Worm (Caenorhabditis elegans) whole organism, late embryonic: ENCODE data around the gene T28C6.10.
A peak's percentile ranks its signal among the peaks of the same experiment; 100 is the strongest.

Experiments used
- C08G9.2 ChIP-seq: sonication (generic microtip); optimal IDR thresholded peaks from 2 replicates; lab custom pipeline; 2016; ENCODE audit warnings: mild to moderate bottlenecking, missing genetic modification characterization, moderate library complexity, missing compliant biosample characterization
- K02D7.2 ChIP-seq: sonication (generic microtip); optimal IDR thresholded peaks from 2 replicates; lab custom pipeline; 2017; ENCODE audit warnings: mild to moderate bottlenecking, missing genetic modification characterization, missing compliant biosample characterization
- K09A11.1 ChIP-seq: sonication (generic microtip); optimal IDR thresholded peaks from 2 replicates; lab custom pipeline; 2017; ENCODE audit warnings: antibody characterized with exemption, mild to moderate bottlenecking, missing genetic modification characterization, missing compliant biosample characterization; ENCODE audit not compliant: insufficient read depth
- T23F11.4 ChIP-seq: fragments of 200-800 bp; sonication (Bioruptor generic); optimal IDR thresholded peaks from 2 replicates; lab custom pipeline; 2018; ENCODE audit warnings: mild to moderate bottlenecking, missing genetic modification characterization, missing compliant biosample characterization
- ama-1 ChIP-seq: fragments of 150-350 bp; optimal IDR thresholded peaks from 2 replicates; lab custom pipeline; 2014
- ceh-14 ChIP-seq: sonication (generic microtip); optimal IDR thresholded peaks from 2 replicates; lab custom pipeline; 2016; ENCODE audit warnings: missing genotype, missing genetic modification characterization, missing compliant biosample characterization
- ceh-18 ChIP-seq: sonication (generic microtip); optimal IDR thresholded peaks from 2 replicates; lab custom pipeline; 2016; ENCODE audit warnings: missing genetic modification characterization, missing compliant biosample characterization
- ceh-2 ChIP-seq: sonication (generic microtip); optimal IDR thresholded peaks from 2 replicates; lab custom pipeline; 2016; ENCODE audit warnings: missing genotype, missing genetic modification characterization, missing compliant biosample characterization
- ceh-30 ChIP-seq: fragments of 150-350 bp; optimal IDR thresholded peaks from 2 replicates; lab custom pipeline; 2014; ENCODE audit warnings: missing biosample characterization, missing genetic modification characterization
- ceh-34 ChIP-seq: sonication (generic microtip); optimal IDR thresholded peaks from 2 replicates; lab custom pipeline; 2016; ENCODE audit warnings: mild to moderate bottlenecking, missing genetic modification characterization, missing compliant biosample characterization
- ceh-45 ChIP-seq: fragments of 200-800 bp; sonication (Bioruptor generic); IDR thresholded peaks from 2 replicates; pipeline ENCODE4 v1.3.6; 2022; ENCODE audit warnings: missing genetic modification reagents, missing genetic modification characterization, missing compliant biosample characterization
- ceh-6 ChIP-seq: fragments of 200-800 bp; sonication (Bioruptor generic); optimal IDR thresholded peaks from 2 replicates; lab custom pipeline; 2018; ENCODE audit warnings: mild to moderate bottlenecking, missing genetic modification characterization, missing compliant biosample characterization
- ceh-9 ChIP-seq: sonication (generic microtip); optimal IDR thresholded peaks from 2 replicates; lab custom pipeline; 2016; ENCODE audit warnings: mild to moderate bottlenecking, missing genetic modification characterization, inconsistent platforms, missing compliant biosample characterization
- che-1 ChIP-seq: sonication (generic microtip); optimal IDR thresholded peaks from 2 replicates; lab custom pipeline; 2016; ENCODE audit warnings: mild to moderate bottlenecking, missing genetic modification characterization, missing compliant biosample characterization
- dve-1 ChIP-seq: sonication (generic microtip); optimal IDR thresholded peaks from 2 replicates; lab custom pipeline; 2017; ENCODE audit warnings: antibody characterized with exemption, mild to moderate bottlenecking, missing genetic modification characterization, missing compliant biosample characterization
- elt-2 ChIP-seq: sonication (generic microtip); optimal IDR thresholded peaks from 2 replicates; lab custom pipeline; 2016; ENCODE audit warnings: missing genetic modification reagents, missing genetic modification characterization, missing compliant biosample characterization
- ets-4 ChIP-seq: sonication (generic microtip); optimal IDR thresholded peaks from 2 replicates; lab custom pipeline; 2016; ENCODE audit warnings: missing genetic modification characterization, missing compliant biosample characterization
- eyg-1 ChIP-seq: sonication (generic microtip); optimal IDR thresholded peaks from 2 replicates; lab custom pipeline; 2016; ENCODE audit warnings: missing genotype, missing genetic modification characterization, missing compliant biosample characterization
- fax-1 ChIP-seq: sonication (generic microtip); optimal IDR thresholded peaks from 2 replicates; lab custom pipeline; 2016; ENCODE audit warnings: missing genotype, missing genetic modification characterization, missing compliant biosample characterization
- fkh-10 ChIP-seq: fragments of 150-350 bp; optimal IDR thresholded peaks from 2 replicates; lab custom pipeline; 2014; ENCODE audit warnings: missing biosample characterization, missing genetic modification reagents, missing genetic modification characterization
- hlh-13 ChIP-seq: fragments of 200-800 bp; sonication (Bioruptor generic); optimal IDR thresholded peaks from 2 replicates; lab custom pipeline; 2018; ENCODE audit warnings: mild to moderate bottlenecking, missing genetic modification characterization, missing compliant biosample characterization
- hlh-15 ChIP-seq: sonication (generic microtip); optimal IDR thresholded peaks from 2 replicates; lab custom pipeline; 2016; ENCODE audit warnings: missing genetic modification characterization, missing compliant biosample characterization
- hlh-30 ChIP-seq: sonication (generic microtip); optimal IDR thresholded peaks from 2 replicates; lab custom pipeline; 2017; ENCODE audit warnings: antibody characterized with exemption, missing genetic modification characterization, missing compliant biosample characterization; ENCODE audit not compliant: insufficient read depth
- hlh-6 ChIP-seq: sonication (generic microtip); optimal IDR thresholded peaks from 2 replicates; lab custom pipeline; 2016; ENCODE audit warnings: missing genotype, missing genetic modification characterization, missing compliant biosample characterization
- hlh-8 ChIP-seq: sonication (generic microtip); optimal IDR thresholded peaks from 2 replicates; lab custom pipeline; 2016; ENCODE audit warnings: missing genotype, missing genetic modification characterization, missing compliant biosample characterization
- madf-2 ChIP-seq: sonication (generic microtip); optimal IDR thresholded peaks from 2 replicates; lab custom pipeline; 2017; ENCODE audit warnings: missing genetic modification characterization, missing compliant biosample characterization
- mec-3 ChIP-seq: sonication (generic microtip); optimal IDR thresholded peaks from 2 replicates; lab custom pipeline; 2016; ENCODE audit warnings: borderline replicate concordance, missing genetic modification characterization, missing compliant biosample characterization
- nfya-1 ChIP-seq: sonication (generic microtip); optimal IDR thresholded peaks from 2 replicates; lab custom pipeline; 2017; ENCODE audit warnings: missing genetic modification characterization, mild to moderate bottlenecking, missing compliant biosample characterization, antibody characterized with exemption, moderate library complexity
- nhr-232 ChIP-seq: sonication (generic microtip); optimal IDR thresholded peaks from 2 replicates; lab custom pipeline; 2016; ENCODE audit warnings: missing genetic modification characterization, missing compliant biosample characterization
- npax-4 ChIP-seq: sonication (generic microtip); optimal IDR thresholded peaks from 2 replicates; lab custom pipeline; 2016; ENCODE audit warnings: missing genetic modification characterization, missing compliant biosample characterization
- odd-2 ChIP-seq: sonication (generic microtip); optimal IDR thresholded peaks from 2 replicates; lab custom pipeline; 2017; ENCODE audit warnings: antibody characterized with exemption, mild to moderate bottlenecking, missing genetic modification characterization, missing compliant biosample characterization
- pag-3 ChIP-seq: sonication (generic microtip); optimal IDR thresholded peaks from 2 replicates; lab custom pipeline; 2016; ENCODE audit warnings: missing compliant biosample characterization, missing genetic modification characterization, borderline replicate concordance
- pros-1 ChIP-seq: fragments of 150-350 bp; optimal IDR thresholded peaks from 2 replicates; lab custom pipeline; 2014; ENCODE audit warnings: missing biosample characterization, missing genetic modification reagents, missing genetic modification characterization
- ref-2 ChIP-seq: sonication (generic microtip); optimal IDR thresholded peaks from 2 replicates; lab custom pipeline; 2016; ENCODE audit warnings: missing genetic modification characterization, missing compliant biosample characterization
- rnt-1 ChIP-seq: sonication (generic microtip); optimal IDR thresholded peaks from 2 replicates; lab custom pipeline; 2016; ENCODE audit warnings: missing genetic modification characterization, missing compliant biosample characterization
- sox-4 ChIP-seq: sonication (generic microtip); optimal IDR thresholded peaks from 2 replicates; lab custom pipeline; 2017; ENCODE audit warnings: mild to moderate bottlenecking, missing genetic modification characterization, inconsistent platforms, missing compliant biosample characterization
- syd-9 ChIP-seq: sonication (generic microtip); optimal IDR thresholded peaks from 2 replicates; lab custom pipeline; 2016; ENCODE audit warnings: mild to moderate bottlenecking, missing genetic modification characterization, moderate library complexity, missing compliant biosample characterization
- tbx-7 ChIP-seq: sonication (generic microtip); optimal IDR thresholded peaks from 2 replicates; lab custom pipeline; 2016; ENCODE audit warnings: missing genotype, missing genetic modification characterization, missing compliant biosample characterization
- unc-3 ChIP-seq, 2 experiments: fragments of 200-800 bp in 1 of 2; sonication (Bioruptor generic) in 1 of 2; sonication (generic microtip) in 1 of 2; conservative IDR thresholded peaks in 1 of 2; optimal IDR thresholded peaks in 1 of 2; 2 replicates each; pipeline versions ENCODE4 v1.3.6 to Lab custom; 2016 to 2022; ENCODE audit warnings: missing compliant biosample characterization in 2 of 2, missing genetic modification characterization in 2 of 2, missing genetic modification reagents in 1 of 2
- unc-55 ChIP-seq: sonication (generic microtip); optimal IDR thresholded peaks from 2 replicates; lab custom pipeline; 2017; ENCODE audit warnings: missing biosample characterization, missing genetic modification reagents, missing genetic modification characterization
- unc-86 ChIP-seq: sonication (generic microtip); optimal IDR thresholded peaks from 2 replicates; lab custom pipeline; 2016; ENCODE audit warnings: missing genetic modification characterization, missing compliant biosample characterization
- zip-5 ChIP-seq: sonication (generic microtip); optimal IDR thresholded peaks from 2 replicates; lab custom pipeline; 2016; ENCODE audit warnings: missing genetic modification characterization, missing compliant biosample characterization
- ztf-16 ChIP-seq: sonication (generic microtip); optimal IDR thresholded peaks from 2 replicates; lab custom pipeline; 2017; ENCODE audit warnings: missing genetic modification characterization, missing compliant biosample characterization

Gene T28C6.10

DNA sequence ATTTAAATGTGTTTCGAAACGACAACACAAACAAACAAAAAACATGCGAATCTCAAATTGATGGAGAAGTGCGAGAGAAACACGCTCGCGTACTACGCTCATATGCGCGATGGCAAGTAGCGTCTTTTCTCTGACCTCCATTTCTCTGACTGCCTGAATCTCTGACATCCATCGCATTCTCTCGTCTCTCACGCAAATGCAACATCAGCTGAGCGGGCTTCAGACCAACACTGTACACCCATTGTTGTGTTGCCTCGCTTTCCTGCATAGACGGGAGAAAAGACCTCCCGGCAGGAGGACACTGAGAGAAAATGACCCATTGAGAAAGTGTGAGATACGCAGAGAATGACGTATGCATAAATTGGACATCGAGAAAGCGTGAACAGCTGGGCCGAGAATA is 35.6 kb upstream of the T28C6.10 start (continued):
- TF ChIP-seq zip-5 (tag; lab: Kevin White, UChicago) (no peak), rnt-1 (tag; lab: Kevin White, UChicago) (peak; percentile 79), tbx-7 (no peak), pag-3 (tag; lab: Kevin White, UChicago) (no peak), fax-1 (tag; lab: Kevin White, UChicago) (peak; percentile 27), eyg-1 (tag; lab: Kevin White, UChicago) (no peak), hlh-8 (peak; percentile 68), nhr-232 (tag; lab: Kevin White, UChicago) (no peak), che-1 (tag; lab: Kevin White, UChicago) (peak; percentile 36), ceh-9 (tag; lab: Kevin White, UChicago) (no peak), ceh-45 (GFP tag; lab: Robert Waterston, UW) (no peak), unc-3 (GFP tag; conservative IDR thresholded peaks at IDR 0.05; lab: Robert Waterston, UW) (no peak), unc-3 (tag; optimal IDR thresholded peaks at IDR 0.05; lab: Kevin White, UChicago) (peak; percentile 41), hlh-13 (no peak), hlh-30 (tag; lab: Kevin White, UChicago) (peak; percentile 91), ceh-2 (tag; lab: Kevin White, UChicago) (peak; percentile 75), elt-2 (tag; lab: Kevin White, UChicago) (peak; percentile 44), unc-86 (tag; lab: Kevin White, UChicago) (peak; percentile 17), ceh-18 (tag; lab: Kevin White, UChicago) (peak; percentile 81), mec-3 (tag; lab: Kevin White, UChicago) (no peak), dve-1 (tag; lab: Kevin White, UChicago) (peak; percentile 66), hlh-15 (tag; lab: Kevin White, UChicago) (no peak), fkh-10 (no peak), hlh-6 (no peak), sox-4 (tag; lab: Kevin White, UChicago) (no peak), unc-55 (GFP tag; lab: Kevin White, UChicago) (peak; percentile 92), ztf-16 (tag; lab: Kevin White, UChicago) (peak; percentile 19), T23F11.4 (GFP tag; lab: Kevin White, UChicago) (peak; percentile 2), npax-4 (tag; lab: Kevin White, UChicago) (no peak), ceh-34 (tag; lab: Kevin White, UChicago) (peak; percentile 74), ama-1 (no peak), nfya-1 (tag; lab: Kevin White, UChicago) (peak; percentile 91), K09A11.1 (tag; lab: Kevin White, UChicago) (no peak), ceh-30 (tag; lab: Kevin White, UChicago) (peak; percentile 32), odd-2 (tag; lab: Kevin White, UChicago) (no peak), K02D7.2 (tag; lab: Kevin White, UChicago) (no peak), ceh-14 (tag; lab: Kevin White, UChicago) (peak; percentile 46), pros-1 (tag; lab: Kevin White, UChicago) (peak; percentile 81), madf-2 (tag; lab: Kevin White, UChicago) (peak; percentile 0), syd-9 (tag; lab: Kevin White, UChicago) (peak; percentile 47), ets-4 (tag; lab: Kevin White, UChicago) (peak; percentile 38), ref-2 (tag; lab: Kevin White, UChicago) (peak; percentile 97), C08G9.2 (no peak), ceh-6 (GFP tag; lab: Kevin White, UChicago) (peak; percentile 35)
